Worm (Caenorhabditis elegans) whole organism, early embryonic: Measurements from ENCODE around the gene F53C3.3.

Experiments used
- aly-1 ChIP-seq: sonication (generic microtip); optimal IDR thresholded peaks from 2 replicates; lab custom pipeline; 2016; ENCODE audit warnings: missing genetic modification characterization, missing compliant biosample characterization
- ama-1 ChIP-seq: fragments of 150-350 bp; optimal IDR thresholded peaks from 2 replicates; lab custom pipeline; 2014
- ceh-36 ChIP-seq: sonication (generic microtip); optimal IDR thresholded peaks from 2 replicates; lab custom pipeline; 2016; ENCODE audit warnings: missing genetic modification characterization, inconsistent platforms, missing compliant biosample characterization
- ets-7 ChIP-seq: sonication (generic microtip); optimal IDR thresholded peaks from 2 replicates; lab custom pipeline; 2016; ENCODE audit warnings: missing genotype, missing genetic modification characterization, missing compliant biosample characterization
- flt-1 ChIP-seq: fragments of 200-800 bp; sonication (Bioruptor generic); IDR thresholded peaks from 2 replicates; pipeline ENCODE4 v1.3.6; 2022; ENCODE audit warnings: missing genetic modification characterization, missing compliant biosample characterization
- hmbx-1 ChIP-seq: sonication (generic microtip); optimal IDR thresholded peaks from 2 replicates; lab custom pipeline; 2016; ENCODE audit warnings: mild to moderate bottlenecking, missing genetic modification characterization, missing compliant biosample characterization
- hnd-1 ChIP-seq: sonication (generic microtip); optimal IDR thresholded peaks from 2 replicates; lab custom pipeline; 2016; ENCODE audit warnings: missing genetic modification characterization, missing compliant biosample characterization
- pes-1 ChIP-seq: fragments of 200-800 bp; sonication (Bioruptor generic); IDR thresholded peaks from 2 replicates; pipeline ENCODE4 v1.3.6; 2022; ENCODE audit warnings: missing genetic modification reagents, missing genetic modification characterization, missing compliant biosample characterization
- tbx-37 ChIP-seq: fragments of 200-800 bp; sonication (Bioruptor generic); conservative IDR thresholded peaks from 2 replicates; pipeline ENCODE4 v1.3.6; 2022; ENCODE audit warnings: missing genetic modification reagents, missing genetic modification characterization, missing compliant biosample characterization
- tra-4 ChIP-seq: sonication (generic microtip); optimal IDR thresholded peaks from 2 replicates; lab custom pipeline; 2017; ENCODE audit warnings: missing genetic modification characterization, missing compliant biosample characterization

DNA sequence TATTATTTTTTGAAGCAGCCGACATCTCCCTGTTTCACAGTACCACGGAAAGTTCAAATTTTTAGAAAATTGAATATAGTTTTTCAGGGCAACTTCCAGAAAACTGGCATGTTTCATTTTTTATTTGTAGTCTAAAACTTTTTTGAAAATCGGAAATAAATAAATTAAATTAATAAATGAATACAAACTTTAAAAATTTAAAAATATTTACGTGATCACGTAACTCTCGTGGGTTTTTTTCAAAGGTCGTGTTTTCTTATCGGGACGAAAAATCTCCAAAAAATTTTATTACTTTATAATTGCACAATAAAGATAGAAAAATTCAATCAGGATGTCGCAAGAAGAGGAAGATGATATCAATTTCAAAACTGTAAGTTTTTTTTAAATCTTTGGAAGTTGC lies 9.1 kb downstream of the F53C3.3 start, which contains the start of gene F53C3.1:
- TF ChIP-seq tra-4 (no peak), pes-1 (GFP tag; lab: Robert Waterston, UW) (no peak), ama-1 (no peak), flt-1 (GFP tag; lab: Robert Waterston, UW) (no peak), hmbx-1 (tag; lab: Kevin White, UChicago) (no peak), ets-7 (tag; lab: Kevin White, UChicago) (no peak), hnd-1 (tag; lab: Kevin White, UChicago) (no peak), aly-1 (tag; lab: Kevin White, UChicago) (no peak), ceh-36 (tag; lab: Kevin White, UChicago) (no peak), tbx-37 (GFP tag; lab: Robert Waterston, UW) (no peak)
